Fruit fly (Drosophila melanogaster) whole organism, embryonic: Measurements from ENCODE around the gene Spt6.

ENCODE experiments used
- Abd-B ChIP-seq: fragments of 200-800 bp; sonication (Bioruptor generic); optimal IDR thresholded peaks from 2 replicates; lab custom pipeline; 2018; ENCODE audit warnings: missing biosample characterization, mild to moderate bottlenecking, missing genetic modification characterization, moderate library complexity
- BtbVII ChIP-seq: fragments of 200-800 bp; sonication (Bioruptor generic); optimal IDR thresholded peaks from 3 replicates; lab custom pipeline; 2017; ENCODE audit warnings: missing biosample characterization, mild to moderate bottlenecking, missing genetic modification characterization
- CG10366 ChIP-seq: fragments of 200-800 bp; sonication (Bioruptor generic); IDR thresholded peaks from 2 replicates; pipeline ENCODE4 v1.3.6; 2022; ENCODE audit warnings: missing biosample characterization, missing genetic modification characterization
- CG10431 ChIP-seq: fragments of 200-800 bp; sonication (Bioruptor generic); optimal IDR thresholded peaks from 3 replicates; lab custom pipeline; 2018; ENCODE audit warnings: missing biosample characterization, mild to moderate bottlenecking, missing genetic modification characterization
- CG11085 ChIP-seq: fragments of 200-800 bp; sonication (Bioruptor generic); IDR thresholded peaks from 2 replicates; pipeline ENCODE4 v1.3.6; 2022; ENCODE audit warnings: missing biosample characterization, missing genetic modification characterization
- CG11398 ChIP-seq: fragments of 200-800 bp; sonication (Bioruptor generic); optimal IDR thresholded peaks from 2 replicates; lab custom pipeline; 2016; ENCODE audit warnings: missing biosample characterization, missing genetic modification characterization
- CG11695 ChIP-seq: fragments of 200-800 bp; sonication (Bioruptor generic); IDR thresholded peaks from 3 replicates; pipeline ENCODE4 v1.3.6; 2022; ENCODE audit warnings: missing biosample characterization, missing genetic modification characterization
- CG11696 ChIP-seq: fragments of 200-800 bp; sonication (Bioruptor generic); IDR thresholded peaks from 2 replicates; pipeline ENCODE4 v1.3.6; 2022; ENCODE audit warnings: missing biosample characterization, missing genetic modification characterization
- CG11723 ChIP-seq: fragments of 200-800 bp; sonication (Bioruptor generic); optimal IDR thresholded peaks from 2 replicates; lab custom pipeline; 2017; ENCODE audit warnings: missing biosample characterization, mild to moderate bottlenecking, missing genetic modification characterization
- CG12236 ChIP-seq: fragments of 200-800 bp; sonication (Bioruptor generic); optimal IDR thresholded peaks from 2 replicates; lab custom pipeline; 2016; ENCODE audit warnings: missing biosample characterization, missing genetic modification characterization
- CG12744 ChIP-seq: fragments of 200-800 bp; sonication (Bioruptor generic); optimal IDR thresholded peaks from 2 replicates; lab custom pipeline; 2016; ENCODE audit warnings: missing biosample characterization, missing genetic modification characterization
- CG13775 ChIP-seq: fragments of 200-800 bp; sonication (Bioruptor generic); optimal IDR thresholded peaks from 3 replicates; lab custom pipeline; 2017; ENCODE audit warnings: missing biosample characterization, mild to moderate bottlenecking, missing genetic modification characterization
- CG15011 ChIP-seq: fragments of 200-800 bp; sonication (Bioruptor generic); optimal IDR thresholded peaks from 3 replicates; lab custom pipeline; 2018; ENCODE audit warnings: missing biosample characterization, mild to moderate bottlenecking, missing genetic modification characterization
- CG16813 ChIP-seq: fragments of 200-800 bp; sonication (Bioruptor generic); IDR thresholded peaks from 3 replicates; pipeline ENCODE4 v1.3.6; 2022; ENCODE audit warnings: missing biosample characterization, missing genetic modification characterization; ENCODE audit not compliant: partially characterized antibody
- CG16815 ChIP-seq: fragments of 200-800 bp; sonication (Bioruptor generic); optimal IDR thresholded peaks from 3 replicates; lab custom pipeline; 2017; ENCODE audit warnings: missing biosample characterization, mild to moderate bottlenecking, missing genetic modification characterization
- CG31224 ChIP-seq: fragments of 200-800 bp; sonication (Bioruptor generic); IDR thresholded peaks from 2 replicates; pipeline ENCODE4 v1.3.6; 2022; ENCODE audit warnings: missing biosample characterization, missing genetic modification characterization
- CG34376 ChIP-seq: fragments of 200-800 bp; sonication (Bioruptor generic); optimal IDR thresholded peaks from 2 replicates; lab custom pipeline; 2018; ENCODE audit warnings: missing biosample characterization, mild to moderate bottlenecking, missing genetic modification characterization
- CG42726 ChIP-seq: fragments of 200-800 bp; sonication (Bioruptor generic); IDR thresholded peaks from 2 replicates; pipeline ENCODE4 v1.3.6; 2022; ENCODE audit warnings: missing biosample characterization, missing genetic modification characterization; ENCODE audit not compliant: partially characterized antibody
- CG4424 ChIP-seq: fragments of 200-800 bp; sonication (Bioruptor generic); optimal IDR thresholded peaks from 3 replicates; lab custom pipeline; 2016; ENCODE audit warnings: missing biosample characterization, missing genetic modification characterization
- CG4730 ChIP-seq: fragments of 200-800 bp; sonication (Bioruptor generic); IDR thresholded peaks from 2 replicates; pipeline ENCODE4 v1.3.6; 2022; ENCODE audit warnings: missing biosample characterization, missing genetic modification characterization
- CG7556 ChIP-seq: fragments of 200-800 bp; sonication (Bioruptor generic); optimal IDR thresholded peaks from 2 replicates; lab custom pipeline; 2017; ENCODE audit warnings: missing biosample characterization, mild to moderate bottlenecking, missing genetic modification characterization
- CG9727 ChIP-seq: fragments of 200-800 bp; sonication (Bioruptor generic); optimal IDR thresholded peaks from 3 replicates; lab custom pipeline; 2017; ENCODE audit warnings: missing biosample characterization, mild to moderate bottlenecking, missing genetic modification characterization
- CG9817 ChIP-seq: fragments of 200-800 bp; sonication (Bioruptor generic); optimal IDR thresholded peaks from 2 replicates; lab custom pipeline; 2018; ENCODE audit warnings: missing biosample characterization, mild to moderate bottlenecking, missing genetic modification characterization, moderate library complexity
- CG9876 ChIP-seq: fragments of 200-800 bp; sonication (Bioruptor generic); optimal IDR thresholded peaks from 2 replicates; lab custom pipeline; 2016; ENCODE audit warnings: missing biosample characterization, missing genetic modification characterization
- D ChIP-seq, 2 experiments: fragments of 200-800 bp in 1 of 2; fragments of >200 bp in 1 of 2; sonication (Bioruptor generic) in 1 of 2; optimal IDR thresholded peaks; 2 replicates in 1 of 2; 3 replicates in 1 of 2; lab custom pipeline; 2017; ENCODE audit warnings: mild to moderate bottlenecking in 1 of 2, missing biosample characterization in 1 of 2, missing genetic modification characterization in 1 of 2, missing genetic modification reagents in 1 of 2
- D19B ChIP-seq: fragments of 200-800 bp; sonication (Bioruptor generic); optimal IDR thresholded peaks from 2 replicates; lab custom pipeline; 2017; ENCODE audit warnings: missing biosample characterization, mild to moderate bottlenecking, missing genetic modification characterization
- Dip2 ChIP-seq: fragments of 200-800 bp; sonication (Bioruptor generic); IDR thresholded peaks from 2 replicates; pipeline ENCODE4 v1.3.6; 2022; ENCODE audit warnings: missing biosample characterization, missing genetic modification characterization
- Dref ChIP-seq: fragments of 200-800 bp; sonication (Bioruptor generic); IDR thresholded peaks from 2 replicates; pipeline ENCODE4 v1.3.6; 2022; ENCODE audit warnings: missing biosample characterization, missing genetic modification characterization
- E2f2 ChIP-seq: fragments of 200-800 bp; sonication (Bioruptor generic); IDR thresholded peaks from 2 replicates; pipeline ENCODE4 v1.3.6; 2022; ENCODE audit warnings: missing biosample characterization, missing genetic modification characterization
- Jarid2 ChIP-seq: fragments of 200-800 bp; sonication (Bioruptor generic); optimal IDR thresholded peaks from 3 replicates; lab custom pipeline; 2017; ENCODE audit warnings: mild to moderate bottlenecking, missing biosample characterization, missing genetic modification reagents, missing genetic modification characterization
- NK7.1 ChIP-seq: fragments of 200-800 bp; sonication (Bioruptor generic); optimal IDR thresholded peaks from 3 replicates; lab custom pipeline; 2016; ENCODE audit warnings: missing biosample characterization, missing genetic modification characterization
- Neu2 ChIP-seq: fragments of 200-800 bp; sonication (Bioruptor generic); optimal IDR thresholded peaks from 3 replicates; lab custom pipeline; 2016; ENCODE audit warnings: missing biosample characterization, missing genetic modification characterization, borderline replicate concordance
- Poxn ChIP-seq: fragments of 200-800 bp; sonication (Bioruptor generic); IDR thresholded peaks from 2 replicates; pipeline ENCODE4 v1.3.6; 2022; ENCODE audit warnings: missing biosample characterization, missing genetic modification characterization
- Six4 ChIP-seq: fragments of 200-800 bp; sonication (Bioruptor generic); optimal IDR thresholded peaks from 2 replicates; lab custom pipeline; 2016; ENCODE audit warnings: missing biosample characterization, missing genetic modification characterization
- Ssrp ChIP-seq: fragments of 200-800 bp; sonication (Bioruptor generic); optimal IDR thresholded peaks from 2 replicates; lab custom pipeline; 2018; ENCODE audit warnings: missing biosample characterization, mild to moderate bottlenecking, missing genetic modification characterization, moderate library complexity
- bab2 ChIP-seq: fragments of 200-800 bp; sonication (Bioruptor generic); optimal IDR thresholded peaks from 2 replicates; lab custom pipeline; 2016; ENCODE audit warnings: missing biosample characterization, missing genetic modification characterization
- btn ChIP-seq: fragments of 200-800 bp; sonication (Bioruptor generic); optimal IDR thresholded peaks from 2 replicates; lab custom pipeline; 2016; ENCODE audit warnings: missing biosample characterization, missing genetic modification characterization
- corto ChIP-seq: fragments of 200-800 bp; sonication (Bioruptor generic); optimal IDR thresholded peaks from 2 replicates; lab custom pipeline; 2016; ENCODE audit warnings: missing biosample characterization, mild to moderate bottlenecking, missing genetic modification characterization, moderate library complexity
- crc ChIP-seq: fragments of 200-800 bp; sonication (Bioruptor generic); optimal IDR thresholded peaks from 2 replicates; lab custom pipeline; 2016; ENCODE audit warnings: missing biosample characterization, missing genetic modification characterization
- esg ChIP-seq: fragments of 200-800 bp; sonication (Bioruptor generic); conservative IDR thresholded peaks from 2 replicates; pipeline ENCODE4 v1.3.6; 2022; ENCODE audit warnings: missing biosample characterization, missing genetic modification characterization
- gce ChIP-seq: fragments of 200-800 bp; sonication (Bioruptor generic); IDR thresholded peaks from 3 replicates; pipeline ENCODE4 v1.3.6; 2022; ENCODE audit warnings: missing biosample characterization, missing genetic modification characterization
- jing ChIP-seq: fragments of 200-800 bp; sonication (Bioruptor generic); optimal IDR thresholded peaks from 2 replicates; lab custom pipeline; 2018; ENCODE audit warnings: missing biosample characterization, mild to moderate bottlenecking, missing genetic modification characterization
- kay ChIP-seq: fragments of 200-800 bp; sonication (Bioruptor generic); optimal IDR thresholded peaks from 2 replicates; lab custom pipeline; 2016; ENCODE audit warnings: missing biosample characterization, missing genetic modification characterization
- maf-S ChIP-seq: fragments of 200-800 bp; sonication (Bioruptor generic); optimal IDR thresholded peaks from 2 replicates; lab custom pipeline; 2016; ENCODE audit warnings: missing biosample characterization, missing genetic modification characterization
- onecut ChIP-seq: fragments of 200-800 bp; sonication (Bioruptor generic); IDR thresholded peaks from 2 replicates; pipeline ENCODE4 v1.3.6; 2022; ENCODE audit warnings: missing biosample characterization, missing genetic modification characterization
- psq ChIP-seq: fragments of 200-800 bp; sonication (Bioruptor generic); optimal IDR thresholded peaks from 2 replicates; lab custom pipeline; 2017; ENCODE audit warnings: missing biosample characterization, missing genetic modification characterization
- seq ChIP-seq: fragments of 200-800 bp; sonication (Bioruptor generic); IDR thresholded peaks from 2 replicates; pipeline ENCODE4 v1.3.6; 2022; ENCODE audit warnings: missing biosample characterization, missing genetic modification characterization
- toy ChIP-seq: fragments of 200-800 bp; sonication (Bioruptor generic); IDR thresholded peaks from 2 replicates; pipeline ENCODE4 v1.3.6; 2022; ENCODE audit warnings: missing biosample characterization, missing genetic modification characterization

The Spt6 gene

dm6 chrX:6224225-6225190 is 43.1 kb upstream of the Spt6 start, which contains the start of gene sqh (continued):
- TF ChIP-seq maf-S (GFP tag; lab: Kevin White, UChicago) (no peak), E2f2 (GFP tag; lab: Robert Waterston, UW) (peak; percentile 71), kay (GFP tag; lab: Kevin White, UChicago) (peak; percentile 99), CG11398 (GFP tag; lab: Kevin White, UChicago) (no peak), Ssrp (tag; lab: Kevin White, UChicago) (peak; percentile 84), CG11696 (GFP tag; lab: Robert Waterston, UW) (peak; percentile 51; the same call in 1 of the 2 replicates), CG11723 (peak; percentile 88), CG4424 (GFP tag; lab: Kevin White, UChicago) (peak; percentile 78), CG4730 (peak; percentile 84), CG13775 (GFP tag; lab: Kevin White, UChicago) (peak; percentile 85), Neu2 (GFP tag; lab: Kevin White, UChicago) (no peak), jing (GFP tag; lab: Kevin White, UChicago) (peak; percentile 74), CG15011 (no peak), btn (no peak), seq (peak; percentile 92), CG9817 (peak; percentile 90), corto (GFP tag; lab: Kevin White, UChicago) (peak; percentile 84), onecut (GFP tag; lab: Robert Waterston, UW) (peak; percentile 83), Jarid2 (GFP tag; lab: Kevin White, UChicago) (no peak), CG10366 (GFP tag; lab: Robert Waterston, UW) (peak; percentile 89), CG9876 (GFP tag; lab: Kevin White, UChicago) (no peak), CG12236 (GFP tag; lab: Kevin White, UChicago) (no peak), D (optimal IDR thresholded peaks at IDR 0.05; lab: Kevin White, UChicago) (no peak), D (GFP tag; optimal IDR thresholded peaks at IDR 0.05; lab: Kevin White, UChicago) (peak; percentile 82), Abd-B (peak; percentile 85), psq (GFP tag; lab: Kevin White, UChicago) (peak; percentile 50), CG16815 (GFP tag; lab: Kevin White, UChicago) (peak; percentile 89), CG12744 (GFP tag; lab: Kevin White, UChicago) (peak; percentile 44), CG42726 (GFP tag; lab: Robert Waterston, UW) (no peak), Dip2 (peak; percentile 48; the same call in 1 of the 2 replicates), NK7.1 (GFP tag; lab: Kevin White, UChicago) (no peak), toy (peak; percentile 73; the same call in 1 of the 2 replicates), bab2 (GFP tag; lab: Kevin White, UChicago) (peak; percentile 23), gce (GFP tag; lab: Robert Waterston, UW) (peak; percentile 57; the same call in 2 of the 3 replicates), Dref (0 out of 2 replicates have a peak, but pooled peaks have one; percentile 19), Six4 (GFP tag; lab: Kevin White, UChicago) (peak; percentile 56), CG10431 (GFP tag; lab: Kevin White, UChicago) (peak; percentile 75), CG16813 (no peak), CG31224 (GFP tag; lab: Robert Waterston, UW) (peak; percentile 83), Poxn (GFP tag; lab: Robert Waterston, UW) (peak; percentile 67), BtbVII (GFP tag; lab: Kevin White, UChicago) (peak; percentile 80), esg (GFP tag; lab: Robert Waterston, UW) (peak; percentile 85), D19B (peak; percentile 67), CG11085 (GFP tag; lab: Robert Waterston, UW) (peak; percentile 79), crc (GFP tag; lab: Kevin White, UChicago) (no peak), CG11695 (peak; percentile 91), CG7556 (peak; percentile 90), CG9727 (GFP tag; lab: Kevin White, UChicago) (peak; percentile 83), CG34376 (GFP tag; lab: Kevin White, UChicago) (peak; percentile 83)
